Worm (Caenorhabditis elegans) whole organism, L1 larva: ENCODE measurements around the gene F44G4.1.

Experiments used
- C04F5.9 ChIP-seq: sonication (generic microtip); optimal IDR thresholded peaks from 2 replicates; lab custom pipeline; 2016; ENCODE audit warnings: missing genetic modification characterization, missing compliant biosample characterization
- C16A3.4 ChIP-seq: fragments of 150-350 bp; optimal IDR thresholded peaks from 2 replicates; lab custom pipeline; 2014; ENCODE audit warnings: missing biosample characterization, missing genetic modification characterization
- C34B4.2 ChIP-seq: sonication (generic microtip); optimal IDR thresholded peaks from 2 replicates; lab custom pipeline; 2017; ENCODE audit warnings: mild to moderate bottlenecking, missing genetic modification characterization, missing compliant biosample characterization
- Y116A8C.19 ChIP-seq: sonication (generic microtip); optimal IDR thresholded peaks from 2 replicates; lab custom pipeline; 2016; ENCODE audit warnings: missing compliant biosample characterization, missing genetic modification characterization, borderline replicate concordance
- aha-1 ChIP-seq: fragments of 150-350 bp; optimal IDR thresholded peaks from 2 replicates; lab custom pipeline; 2014; ENCODE audit warnings: missing biosample characterization, missing genetic modification characterization
- blmp-1 ChIP-seq: fragments of 150-350 bp; optimal IDR thresholded peaks from 2 replicates; lab custom pipeline; 2014; ENCODE audit warnings: missing biosample characterization, missing genetic modification characterization
- dpl-1 ChIP-seq, 3 experiments: fragments of 150-350 bp in 2 of 3; sonication (generic microtip) in 1 of 3; optimal IDR thresholded peaks; 2 replicates each; lab custom pipeline; 2014 to 2017; ENCODE audit warnings: missing biosample characterization in 3 of 3, missing genetic modification characterization in 3 of 3, missing genetic modification reagents in 3 of 3
- dsc-1 ChIP-seq: sonication (generic microtip); optimal IDR thresholded peaks from 2 replicates; lab custom pipeline; 2016; ENCODE audit warnings: mild to moderate bottlenecking, missing genetic modification characterization, missing compliant biosample characterization
- efl-1 ChIP-seq, 4 experiments: fragments of 150-350 bp; optimal IDR thresholded peaks in 3 of 4; peaks in 1 of 4; 1 replicate in 1 of 4; 2 replicates in 3 of 4; lab custom pipeline; 2014; ENCODE audit warnings: missing biosample characterization in 2 of 4, missing genetic modification characterization in 2 of 4, missing genetic modification reagents in 2 of 4
- efl-3 ChIP-seq: fragments of 200-800 bp; sonication (Bioruptor generic); optimal IDR thresholded peaks from 2 replicates; lab custom pipeline; 2018; ENCODE audit warnings: mild to moderate bottlenecking, missing genetic modification characterization, missing compliant biosample characterization
- elt-2 ChIP-seq: sonication (generic microtip); optimal IDR thresholded peaks from 2 replicates; lab custom pipeline; 2016; ENCODE audit warnings: missing genetic modification characterization, mild to moderate bottlenecking, inconsistent platforms, missing compliant biosample characterization, missing genetic modification reagents
- ets-5 ChIP-seq: fragments of 200-800 bp; sonication (Bioruptor generic); IDR thresholded peaks from 2 replicates; pipeline ENCODE4 v1.3.6; 2022; ENCODE audit warnings: missing genetic modification characterization, missing compliant biosample characterization
- fkh-8 ChIP-seq: sonication (generic microtip); optimal IDR thresholded peaks from 2 replicates; lab custom pipeline; 2016; ENCODE audit warnings: mild to moderate bottlenecking, missing genetic modification characterization, missing compliant biosample characterization
- grh-1 ChIP-seq: fragments of 200-800 bp; sonication (Bioruptor generic); IDR thresholded peaks from 2 replicates; pipeline ENCODE4 v1.3.6; 2022; ENCODE audit warnings: missing genetic modification reagents, missing genetic modification characterization, missing compliant biosample characterization
- hlh-4 ChIP-seq: sonication (generic microtip); optimal IDR thresholded peaks from 2 replicates; lab custom pipeline; 2016; ENCODE audit warnings: mild to moderate bottlenecking, missing genetic modification characterization, missing compliant biosample characterization
- irx-1 ChIP-seq: sonication (generic microtip); optimal IDR thresholded peaks from 2 replicates; lab custom pipeline; 2016; ENCODE audit warnings: missing genetic modification characterization, missing compliant biosample characterization
- jun-1 ChIP-seq: fragments of 150-350 bp; optimal IDR thresholded peaks from 2 replicates; lab custom pipeline; 2014; ENCODE audit warnings: missing biosample characterization, missing genetic modification reagents, missing genetic modification characterization
- lin-14 ChIP-seq: fragments of 200-800 bp; sonication (Bioruptor generic); optimal IDR thresholded peaks from 2 replicates; lab custom pipeline; 2018; ENCODE audit warnings: mild to moderate bottlenecking, missing genetic modification characterization, moderate library complexity, missing compliant biosample characterization
- lin-39 ChIP-seq: fragments of 150-350 bp; optimal IDR thresholded peaks from 2 replicates; lab custom pipeline; 2014; ENCODE audit warnings: missing biosample characterization, missing genetic modification reagents, missing genetic modification characterization
- lir-3 ChIP-seq: sonication (generic microtip); optimal IDR thresholded peaks from 2 replicates; lab custom pipeline; 2016; ENCODE audit warnings: mild to moderate bottlenecking, missing genetic modification characterization, moderate library complexity, missing compliant biosample characterization; ENCODE audit not compliant: poor library complexity
- mdl-1 ChIP-seq, 2 experiments: fragments of 150-350 bp; optimal IDR thresholded peaks; 2 replicates each; lab custom pipeline; 2014 to 2017; ENCODE audit warnings: missing biosample characterization in 2 of 2, missing genetic modification characterization in 2 of 2, inconsistent platforms in 1 of 2
- nhr-11 ChIP-seq: fragments of 150-350 bp; optimal IDR thresholded peaks from 2 replicates; lab custom pipeline; 2014; ENCODE audit warnings: missing biosample characterization, missing genetic modification characterization
- nhr-12 ChIP-seq: sonication (generic microtip); optimal IDR thresholded peaks from 2 replicates; lab custom pipeline; 2017; ENCODE audit warnings: missing biosample characterization, missing genetic modification characterization
- nhr-19 ChIP-seq: fragments of 200-800 bp; sonication (Bioruptor generic); conservative IDR thresholded peaks from 2 replicates; pipeline ENCODE4 v1.3.6; 2022; ENCODE audit warnings: missing genetic modification characterization, missing compliant biosample characterization
- nhr-20 ChIP-seq: sonication (generic microtip); optimal IDR thresholded peaks from 2 replicates; lab custom pipeline; 2016; ENCODE audit warnings: mild to moderate bottlenecking, missing genetic modification characterization, missing compliant biosample characterization
- nhr-237 ChIP-seq: fragments of 150-350 bp; optimal IDR thresholded peaks from 2 replicates; lab custom pipeline; 2014; ENCODE audit warnings: missing biosample characterization, missing genetic modification characterization
- nhr-71 ChIP-seq: sonication (generic microtip); optimal IDR thresholded peaks from 2 replicates; lab custom pipeline; 2016; ENCODE audit warnings: mild to moderate bottlenecking, missing genetic modification characterization, moderate library complexity, missing compliant biosample characterization
- nhr-77 ChIP-seq: fragments of 150-350 bp; optimal IDR thresholded peaks from 2 replicates; lab custom pipeline; 2014; ENCODE audit warnings: missing biosample characterization, missing genetic modification characterization
- nhr-85 ChIP-seq: sonication (generic microtip); peaks from one replicate; lab custom pipeline; 2016; ENCODE audit warnings: missing genetic modification characterization, inconsistent platforms, missing compliant biosample characterization
- nhr-90 ChIP-seq: sonication (generic microtip); optimal IDR thresholded peaks from 2 replicates; lab custom pipeline; 2016; ENCODE audit warnings: mild to moderate bottlenecking, missing genetic modification characterization, missing compliant biosample characterization; ENCODE audit not compliant: poor library complexity
- pqm-1 ChIP-seq: sonication (generic microtip); optimal IDR thresholded peaks from 3 replicates; lab custom pipeline; 2017; ENCODE audit warnings: missing biosample characterization, missing genetic modification characterization
- rnt-1 ChIP-seq: sonication (generic microtip); optimal IDR thresholded peaks from 2 replicates; lab custom pipeline; 2016; ENCODE audit warnings: mild to moderate bottlenecking, missing genetic modification characterization, moderate library complexity, missing compliant biosample characterization
- snpc-4 ChIP-seq: fragments of 150-350 bp; optimal IDR thresholded peaks from 2 replicates; lab custom pipeline; 2014; ENCODE audit warnings: missing biosample characterization, missing genetic modification characterization
- snu-23 ChIP-seq: sonication (generic microtip); optimal IDR thresholded peaks from 2 replicates; lab custom pipeline; 2016; ENCODE audit warnings: missing genetic modification characterization, missing compliant biosample characterization
- sox-4 ChIP-seq: sonication (generic microtip); optimal IDR thresholded peaks from 2 replicates; lab custom pipeline; 2016; ENCODE audit warnings: missing genetic modification characterization, missing compliant biosample characterization
- sptf-1 ChIP-seq: fragments of 150-350 bp; optimal IDR thresholded peaks from 2 replicates; lab custom pipeline; 2014; ENCODE audit warnings: missing biosample characterization, missing genetic modification characterization
- sup-37 ChIP-seq: fragments of 200-800 bp; sonication (Bioruptor generic); optimal IDR thresholded peaks from 2 replicates; lab custom pipeline; 2018; ENCODE audit warnings: mild to moderate bottlenecking, missing genetic modification characterization, missing compliant biosample characterization
- tlp-1 ChIP-seq: fragments of 150-350 bp; optimal IDR thresholded peaks from 2 replicates; lab custom pipeline; 2014; ENCODE audit warnings: missing biosample characterization, missing genetic modification characterization
- unc-30 ChIP-seq: sonication (generic microtip); optimal IDR thresholded peaks from 2 replicates; lab custom pipeline; 2017; ENCODE audit warnings: missing biosample characterization, missing genetic modification characterization
- unc-98 ChIP-seq: fragments of 200-800 bp; sonication (Bioruptor generic); IDR thresholded peaks from 2 replicates; pipeline ENCODE4 v1.3.6; 2022; ENCODE audit warnings: missing genetic modification characterization, missing compliant biosample characterization
- xbp-1 ChIP-seq: sonication (generic microtip); optimal IDR thresholded peaks from 2 replicates; lab custom pipeline; 2016; ENCODE audit warnings: missing genetic modification characterization, missing compliant biosample characterization
- zag-1 ChIP-seq: fragments of 150-350 bp; optimal IDR thresholded peaks from 2 replicates; lab custom pipeline; 2014; ENCODE audit warnings: missing biosample characterization, missing genetic modification characterization
- zip-4 ChIP-seq: fragments of 200-800 bp; sonication (Bioruptor generic); optimal IDR thresholded peaks from 2 replicates; lab custom pipeline; 2018; ENCODE audit warnings: mild to moderate bottlenecking, missing genetic modification characterization, moderate library complexity, missing compliant biosample characterization
- ztf-4 ChIP-seq: fragments of 150-350 bp; optimal IDR thresholded peaks from 2 replicates; lab custom pipeline; 2014; ENCODE audit warnings: missing biosample characterization, missing genetic modification characterization

The F44G4.1 gene

DNA sequence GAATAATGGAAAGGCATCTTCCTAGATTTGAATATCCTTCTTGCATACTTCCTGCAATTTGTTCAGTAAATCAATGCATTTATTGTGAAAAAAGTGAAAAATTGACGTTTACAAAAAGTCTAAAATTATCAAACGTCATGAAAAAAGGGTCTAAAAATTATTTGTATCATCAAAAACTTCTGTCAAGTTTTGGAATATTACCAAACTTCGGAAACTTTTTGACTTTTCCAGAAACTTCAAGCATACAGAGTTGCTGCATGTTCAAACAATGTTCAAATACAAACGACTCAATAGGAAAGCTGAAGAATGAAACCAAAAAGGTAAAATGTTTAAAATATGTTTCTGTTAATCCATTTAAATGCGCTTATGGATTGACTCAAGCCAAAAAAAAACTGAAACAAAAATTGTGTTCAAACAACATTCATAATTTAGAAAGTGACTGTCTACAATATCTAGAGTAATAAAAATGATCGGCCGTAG, 7.3 kb downstream of the F44G4.1 start, which contains the start of gene F44G4.6:
TSS of gene F44G4.6 (minus strand) at position 51 of the 480 bp plus-strand sequence.
- TF ChIP-seq snu-23 (GFP tag; lab: Kevin White, UChicago), result no peak
- no peak for TF ChIP-seq nhr-12 (tag; lab: Kevin White, UChicago)
- TF ChIP-seq efl-1 (optimal IDR thresholded peaks at IDR 0.05; lab: Kevin White, UChicago), result no peak
- TF ChIP-seq efl-1 (GFP tag; optimal IDR thresholded peaks at IDR 0.05 in 1 of 2; lab: Kevin White, UChicago), result peak in 1 of 2 experiments; percentile 28

DNA sequence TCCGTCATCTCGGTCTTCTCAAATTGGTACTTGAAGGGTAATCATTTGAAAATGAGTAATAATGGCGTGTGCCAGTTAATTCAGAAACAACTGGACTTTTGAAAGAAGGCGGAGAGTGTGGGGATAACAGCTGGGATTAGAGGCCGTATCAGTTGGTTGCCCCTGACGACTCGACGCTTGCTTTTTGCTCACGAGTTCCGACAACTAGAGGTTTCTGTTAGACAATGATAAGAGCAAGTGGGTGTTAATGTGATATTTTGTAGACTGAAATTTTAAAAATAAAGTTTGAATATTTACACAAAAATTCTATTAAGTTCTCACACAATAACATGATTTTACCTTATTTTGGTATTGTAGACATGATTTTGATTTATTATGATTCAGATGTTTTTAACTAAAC, 10.6 kb downstream of the F44G4.1 start, which contains the start of gene F44G4.7:
TSS of gene F44G4.7 (minus strand) at position 101 of the 400 bp plus-strand sequence.
- peak; percentile 7 for TF ChIP-seq fkh-8
- no peak for TF ChIP-seq C34B4.2
- TF ChIP-seq rnt-1 (tag; lab: Kevin White, UChicago), result no peak
- TF ChIP-seq xbp-1, result no peak
- no peak for TF ChIP-seq lir-3 (tag; lab: Kevin White, UChicago)
- no peak for TF ChIP-seq nhr-19

DNA sequence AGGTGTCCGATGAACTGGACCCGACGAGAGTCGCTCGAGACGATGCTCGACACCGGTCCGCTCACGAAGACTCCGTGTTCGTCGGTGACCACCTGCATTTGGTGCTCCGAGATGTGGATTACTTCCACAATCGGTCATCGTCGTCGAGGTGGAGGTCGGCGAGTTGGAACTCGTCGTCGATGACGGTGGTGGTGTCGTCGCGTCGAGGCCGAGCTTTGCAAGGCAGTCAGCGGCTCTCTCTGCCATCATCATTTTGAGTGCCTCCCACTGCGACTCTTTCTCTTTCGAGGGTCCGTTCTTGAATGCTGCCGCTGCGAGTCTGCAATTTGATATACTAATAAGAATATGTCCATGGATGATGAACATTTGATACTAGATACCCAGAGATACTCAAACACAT, 13.3 kb downstream of the F44G4.1 start:
- TF ChIP-seq dpl-1 (GFP tag; optimal IDR thresholded peaks at IDR 0.05; lab: Kevin White, UChicago) (no peak), elt-2 (no peak), pqm-1 (no peak), snu-23 (GFP tag; lab: Kevin White, UChicago) (no peak), hlh-4 (tag; lab: Kevin White, UChicago) (no peak), Y116A8C.19 (tag; lab: Kevin White, UChicago) (no peak), sup-37 (no peak), nhr-90 (tag; lab: Kevin White, UChicago) (no peak), dsc-1 (no peak), nhr-11 (tag; lab: Kevin White, UChicago) (no peak), nhr-77 (tag; lab: Kevin White, UChicago) (no peak), xbp-1 (no peak), zip-4 (GFP tag; lab: Kevin White, UChicago) (no peak), nhr-12 (tag; lab: Kevin White, UChicago) (no peak)
- TF ChIP-seq, all 84 proteins: peak for 0

DNA sequence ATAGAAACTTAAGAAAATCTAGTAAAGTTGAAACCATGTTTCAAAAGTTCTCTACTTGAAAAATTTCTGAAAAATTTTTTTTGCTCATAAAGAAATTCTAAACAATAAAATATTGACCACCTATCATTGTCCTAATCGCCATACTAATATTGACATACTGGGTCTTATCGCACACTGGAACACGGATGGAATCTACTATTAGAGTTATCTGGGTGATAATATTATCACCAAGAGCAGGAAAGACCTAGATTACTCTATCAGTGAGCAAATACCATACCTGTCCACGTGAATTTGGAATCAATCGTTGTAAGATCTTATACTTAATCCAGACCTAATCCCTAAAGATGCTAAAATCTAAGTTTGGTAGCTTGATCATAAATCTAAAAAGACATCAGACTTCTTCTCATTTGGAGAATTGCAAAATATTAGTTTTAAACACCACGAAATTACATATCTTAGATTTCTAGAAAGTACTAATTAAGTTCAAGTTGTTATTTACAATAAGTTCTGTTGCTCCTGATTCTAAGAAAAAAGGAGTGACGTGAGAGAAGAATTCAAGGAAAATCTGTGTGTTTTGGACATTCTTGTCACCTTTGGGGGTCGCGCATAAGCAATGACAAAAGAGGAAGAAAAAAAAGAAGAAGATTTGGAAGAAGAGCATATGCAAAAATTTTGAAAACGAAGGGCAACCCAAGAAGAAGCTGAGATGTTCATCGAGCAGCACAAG, 15.7 kb downstream of the F44G4.1 start:
- TF ChIP-seq tlp-1 (tag; lab: Kevin White, UChicago) (peak; percentile 52), zag-1 (tag; lab: Kevin White, UChicago) (no peak), mdl-1 (tag; optimal IDR thresholded peaks at IDR 0.05; lab: Kevin White, UChicago) (no peak), nhr-237 (no peak), irx-1 (tag; lab: Kevin White, UChicago) (no peak), C16A3.4 (tag; lab: Kevin White, UChicago) (no peak), ets-5 (GFP tag; lab: Robert Waterston, UW) (no peak), nhr-20 (tag; lab: Kevin White, UChicago) (no peak), snu-23 (GFP tag; lab: Kevin White, UChicago) (no peak), hlh-4 (tag; lab: Kevin White, UChicago) (no peak), C04F5.9 (tag; lab: Kevin White, UChicago) (no peak), efl-3 (GFP tag; lab: Kevin White, UChicago) (no peak), unc-30 (no peak), xbp-1 (no peak), lin-39 (no peak), nhr-19 (no peak), ztf-4 (tag; lab: Kevin White, UChicago) (no peak), nhr-71 (tag; lab: Kevin White, UChicago) (peak; percentile 84), unc-98 (GFP tag; lab: Robert Waterston, UW) (no peak), sox-4 (tag; lab: Kevin White, UChicago) (peak; percentile 35), jun-1 (tag; lab: Kevin White, UChicago) (no peak), blmp-1 (tag; lab: Kevin White, UChicago) (no peak), aha-1 (tag; lab: Kevin White, UChicago) (no peak), nhr-90 (tag; lab: Kevin White, UChicago) (no peak), snpc-4 (no peak), lin-14 (GFP tag; lab: Kevin White, UChicago) (no peak), sptf-1 (tag; lab: Kevin White, UChicago) (no peak), pqm-1 (peak; percentile 76), Y116A8C.19 (tag; lab: Kevin White, UChicago) (no peak), nhr-85 (tag; lab: Kevin White, UChicago) (no peak), grh-1 (GFP tag; lab: Robert Waterston, UW) (no peak), efl-1 (optimal IDR thresholded peaks at IDR 0.05; lab: Kevin White, UChicago) (no peak), efl-1 (GFP tag; optimal IDR thresholded peaks at IDR 0.05 in 1 of 2; lab: Kevin White, UChicago) (peak in 1 of 2 experiments; percentile 59)
